Fruit fly (Drosophila melanogaster) whole organism, prepupa: ENCODE data around the gene CG16826.

Source experiments
- CG10631 ChIP-seq: fragments of 200-800 bp; sonication (Bioruptor generic); optimal IDR thresholded peaks from 2 replicates; lab custom pipeline; 2016; ENCODE audit warnings: missing biosample characterization, missing genetic modification characterization
- CG10669 ChIP-seq: fragments of 200-800 bp; sonication (Bioruptor generic); optimal IDR thresholded peaks from 3 replicates; lab custom pipeline; 2018; ENCODE audit warnings: missing biosample characterization, mild to moderate bottlenecking, missing genetic modification characterization, moderate library complexity
- CG11294 ChIP-seq: fragments of 200-800 bp; sonication (Bioruptor generic); IDR thresholded peaks from 2 replicates; pipeline ENCODE4 v1.3.6; 2022; ENCODE audit warnings: missing biosample characterization, missing genetic modification characterization
- CG11762 ChIP-seq: fragments of 200-800 bp; sonication (Bioruptor generic); optimal IDR thresholded peaks from 3 replicates; lab custom pipeline; 2016; ENCODE audit warnings: missing biosample characterization, missing genetic modification characterization; ENCODE audit not compliant: insufficient read depth
- CG11902 ChIP-seq: fragments of 200-800 bp; sonication (Bioruptor generic); optimal IDR thresholded peaks from 3 replicates; lab custom pipeline; 2016; ENCODE audit warnings: missing biosample characterization, missing genetic modification characterization
- CG15336 ChIP-seq: fragments of 200-800 bp; sonication (Bioruptor generic); IDR thresholded peaks from 2 replicates; pipeline ENCODE4 v1.3.6; 2022; ENCODE audit warnings: missing biosample characterization, missing genetic modification characterization
- CG16779 ChIP-seq: fragments of 200-800 bp; sonication (Bioruptor generic); optimal IDR thresholded peaks from 3 replicates; lab custom pipeline; 2017; ENCODE audit warnings: missing biosample characterization, mild to moderate bottlenecking, missing genetic modification characterization
- CG3032 ChIP-seq: fragments of 200-800 bp; optimal IDR thresholded peaks from 2 replicates; lab custom pipeline; 2019; ENCODE audit warnings: missing biosample characterization, mild to moderate bottlenecking, missing genetic modification characterization, moderate library complexity
- CG4318 ChIP-seq: fragments of 200-800 bp; sonication (Bioruptor generic); optimal IDR thresholded peaks from 3 replicates; lab custom pipeline; 2017; ENCODE audit warnings: missing biosample characterization, mild to moderate bottlenecking, missing genetic modification characterization
- CG6276 ChIP-seq: fragments of 200-800 bp; sonication (Bioruptor generic); optimal IDR thresholded peaks from 2 replicates; lab custom pipeline; 2017; ENCODE audit warnings: missing biosample characterization, mild to moderate bottlenecking, missing genetic modification characterization
- CG6854 ChIP-seq: fragments of 200-800 bp; sonication (Bioruptor generic); optimal IDR thresholded peaks from 2 replicates; lab custom pipeline; 2017; ENCODE audit warnings: missing biosample characterization, mild to moderate bottlenecking, missing genetic modification characterization
- CG7368 ChIP-seq: fragments of 200-800 bp; sonication (Bioruptor generic); optimal IDR thresholded peaks from 3 replicates; lab custom pipeline; 2016; ENCODE audit warnings: missing biosample characterization, missing genetic modification characterization
- CG8119 ChIP-seq: fragments of 200-800 bp; sonication (Bioruptor generic); IDR thresholded peaks from 3 replicates; pipeline ENCODE4 v1.3.6; 2022; ENCODE audit warnings: missing biosample characterization, missing genetic modification characterization
- CG8319 ChIP-seq: fragments of 200-800 bp; sonication (Bioruptor generic); optimal IDR thresholded peaks from 3 replicates; lab custom pipeline; 2016; ENCODE audit warnings: missing biosample characterization, missing genetic modification characterization
- CG8632 ChIP-seq: fragments of 200-800 bp; sonication (Bioruptor generic); optimal IDR thresholded peaks from 3 replicates; lab custom pipeline; 2016; ENCODE audit warnings: missing biosample characterization, missing genetic modification characterization
- Eip75B ChIP-seq: fragments of 200-800 bp; sonication (Bioruptor generic); optimal IDR thresholded peaks from 3 replicates; lab custom pipeline; 2016; ENCODE audit warnings: missing biosample characterization, missing genetic modification characterization
- Eip93F ChIP-seq: fragments of 200-800 bp; sonication (Bioruptor generic); optimal IDR thresholded peaks from 2 replicates; lab custom pipeline; 2016; ENCODE audit warnings: missing biosample characterization, mild to moderate bottlenecking, missing genetic modification characterization
- Ets21C ChIP-seq: fragments of 200-800 bp; sonication (Bioruptor generic); optimal IDR thresholded peaks from 3 replicates; lab custom pipeline; 2016; ENCODE audit warnings: missing biosample characterization, missing genetic modification characterization
- Ets96B ChIP-seq: fragments of 200-800 bp; optimal IDR thresholded peaks from 2 replicates; lab custom pipeline; 2019; ENCODE audit warnings: missing biosample characterization, mild to moderate bottlenecking, missing genetic modification characterization, moderate library complexity
- Hr39 ChIP-seq: fragments of 200-800 bp; sonication (Bioruptor generic); optimal IDR thresholded peaks from 2 replicates; lab custom pipeline; 2016; ENCODE audit warnings: missing biosample characterization, missing genetic modification characterization
- Hr4 ChIP-seq: fragments of 200-800 bp; sonication (Bioruptor generic); optimal IDR thresholded peaks from 3 replicates; lab custom pipeline; 2016; ENCODE audit warnings: missing biosample characterization, missing genetic modification characterization
- Lpt ChIP-seq: fragments of 200-800 bp; sonication (Bioruptor generic); optimal IDR thresholded peaks from 3 replicates; lab custom pipeline; 2016; ENCODE audit warnings: missing biosample characterization, missing genetic modification characterization
- OdsH ChIP-seq: fragments of 200-800 bp; sonication (Bioruptor generic); optimal IDR thresholded peaks from 3 replicates; lab custom pipeline; 2016; ENCODE audit warnings: missing biosample characterization, missing genetic modification characterization
- Sox102F ChIP-seq: fragments of 200-800 bp; sonication (Bioruptor generic); optimal IDR thresholded peaks from 2 replicates; lab custom pipeline; 2016; ENCODE audit warnings: missing biosample characterization, mild to moderate bottlenecking, missing genetic modification characterization
- Sox15 ChIP-seq: fragments of 200-800 bp; sonication (Bioruptor generic); optimal IDR thresholded peaks from 3 replicates; lab custom pipeline; 2016; ENCODE audit warnings: missing biosample characterization, missing genetic modification characterization
- acj6 ChIP-seq: fragments of 200-800 bp; sonication (Bioruptor generic); optimal IDR thresholded peaks from 3 replicates; lab custom pipeline; 2016; ENCODE audit warnings: missing biosample characterization, missing genetic modification characterization
- dsx ChIP-seq: fragments of 200-800 bp; optimal IDR thresholded peaks from 3 replicates; lab custom pipeline; 2019; ENCODE audit warnings: missing biosample characterization, mild to moderate bottlenecking, missing genetic modification characterization, moderate library complexity; ENCODE audit not compliant: poor library complexity, severe bottlenecking
- eg ChIP-seq: fragments of 200-800 bp; sonication (Bioruptor generic); IDR thresholded peaks from 3 replicates; pipeline ENCODE4 v1.3.6; 2022; ENCODE audit warnings: missing biosample characterization, missing genetic modification characterization
- fkh ChIP-seq: fragments of 200-800 bp; sonication (Bioruptor generic); optimal IDR thresholded peaks from 3 replicates; lab custom pipeline; 2017; ENCODE audit warnings: missing biosample characterization, mild to moderate bottlenecking, missing genetic modification characterization, moderate library complexity
- pdm3 ChIP-seq: fragments of 200-800 bp; sonication (Bioruptor generic); optimal IDR thresholded peaks from 3 replicates; lab custom pipeline; 2016; ENCODE audit warnings: missing biosample characterization, missing genetic modification characterization
- ss ChIP-seq, 2 experiments: fragments of 200-800 bp; sonication (Bioruptor generic); optimal IDR thresholded peaks; 2 replicates in 1 of 2; 3 replicates in 1 of 2; lab custom pipeline; 2017 to 2018; ENCODE audit warnings: mild to moderate bottlenecking in 2 of 2, missing biosample characterization in 2 of 2, missing genetic modification characterization in 2 of 2, moderate library complexity in 1 of 2
- svp ChIP-seq: fragments of 200-800 bp; sonication (Bioruptor generic); peaks from one replicate; lab custom pipeline; 2016; ENCODE audit warnings: missing biosample characterization, missing genetic modification characterization
- topi ChIP-seq: fragments of 200-800 bp; sonication (Bioruptor generic); optimal IDR thresholded peaks from 3 replicates; lab custom pipeline; 2016; ENCODE audit warnings: missing biosample characterization, missing genetic modification characterization

The CG16826 gene

dm6 chr2L:13347473-13347872, at the start of gene CG16826:
TSS of gene CG16826 (plus strand) at chr2L:13347773.
- TF ChIP-seq Sox102F (GFP tag; lab: Kevin White, UChicago) (no peak), CG8119 (GFP tag; lab: Robert Waterston, UW) (no peak), OdsH (GFP tag; lab: Kevin White, UChicago) (no peak), topi (GFP tag; lab: Kevin White, UChicago) (no peak), Hr39 (GFP tag; lab: Kevin White, UChicago) (no peak)

dm6 chr2L:13304488-13304887, 43.1 kb upstream of the CG16826 start, which contains the start of gene CG16825:
TSS of gene CG16825 (plus strand) at chr2L:13304788.
- TF ChIP-seq ss (GFP tag; optimal IDR thresholded peaks at IDR 0.05; lab: Kevin White, UChicago) (no peak), CG6276 (GFP tag; lab: Kevin White, UChicago) (no peak), CG16779 (tag; lab: Kevin White, UChicago) (no peak), Lpt (GFP tag; lab: Kevin White, UChicago) (no peak), Eip75B (no peak), CG4318 (GFP tag; lab: Kevin White, UChicago) (no peak), CG6854 (GFP tag; lab: Kevin White, UChicago) (no peak), dsx (no peak), CG10669 (GFP tag; lab: Kevin White, UChicago) (no peak), CG11902 (GFP tag; lab: Kevin White, UChicago) (no peak), topi (GFP tag; lab: Kevin White, UChicago) (no peak), CG10631 (GFP tag; lab: Kevin White, UChicago) (no peak), CG8319 (GFP tag; lab: Kevin White, UChicago) (no peak), CG8632 (GFP tag; lab: Kevin White, UChicago) (no peak), CG11762 (no peak), CG15336 (no peak), Ets21C (no peak), OdsH (GFP tag; lab: Kevin White, UChicago) (no peak), Ets96B (tag; lab: Kevin White, UChicago) (no peak)

dm6 chr2L:13305000-13305399, 42.6 kb upstream of the CG16826 start:
- TF ChIP-seq Hr4 (no peak), ss (GFP tag; optimal IDR thresholded peaks at IDR 0.05; lab: Kevin White, UChicago) (no peak), CG6276 (GFP tag; lab: Kevin White, UChicago) (no peak), Ets96B (tag; lab: Kevin White, UChicago) (no peak), topi (GFP tag; lab: Kevin White, UChicago) (no peak), CG11294 (no peak), acj6 (GFP tag; lab: Kevin White, UChicago) (no peak), Eip93F (GFP tag; lab: Kevin White, UChicago) (no peak)
- TF ChIP-seq, all 60 proteins: peak for 0

dm6 chr2L:13306655-13307054, 40.9 kb upstream of the CG16826 start, which contains the start of gene CG43779:
TSS of gene CG43779 (minus strand) at chr2L:13306755.
- TF ChIP-seq Eip93F (GFP tag; lab: Kevin White, UChicago) (no peak), Sox15 (no peak), fkh (GFP tag; lab: Kevin White, UChicago) (no peak), CG15336 (no peak), CG4318 (GFP tag; lab: Kevin White, UChicago) (no peak), ss (GFP tag; optimal IDR thresholded peaks at IDR 0.05; lab: Kevin White, UChicago) (no peak)
- TF ChIP-seq, all 60 proteins: peak for 0

- no peak for TF ChIP-seq CG16779 (tag; lab: Kevin White, UChicago)
- TF ChIP-seq, all 60 proteins: peak for 0
These were observed 21.8 kb upstream of the CG16826 start for dm6 chr2L:13325823-13326222.

- no peak for TF ChIP-seq svp (GFP tag; lab: Kevin White, UChicago)
- TF ChIP-seq pdm3 (GFP tag; lab: Kevin White, UChicago) = no peak
- TF ChIP-seq CG3032 (tag; lab: Kevin White, UChicago) = no peak
- no peak for TF ChIP-seq CG6854 (GFP tag; lab: Kevin White, UChicago)
- no peak for TF ChIP-seq CG7368
- no peak for TF ChIP-seq eg
- no peak for TF ChIP-seq CG8319 (GFP tag; lab: Kevin White, UChicago)
- TF ChIP-seq, all 60 proteins: peak for 0
These were observed 16.6 kb upstream of the CG16826 start, which contains the start of gene hbt for dm6 chr2L:13331021-13331420. TSS of gene hbt (minus strand) at chr2L:13331121.
